Worm (Caenorhabditis elegans) whole organism, midembryonic: ENCODE data around the gene F21D12.2.

ENCODE experiments used
- T22C8.4 ChIP-seq: fragments of 200-800 bp; sonication (Bioruptor generic); IDR thresholded peaks from 2 replicates; pipeline ENCODE4 v1.3.6; 2022; ENCODE audit warnings: missing genetic modification characterization, missing compliant biosample characterization
- cog-1 ChIP-seq: sonication (generic microtip); optimal IDR thresholded peaks from 2 replicates; lab custom pipeline; 2016; ENCODE audit warnings: missing genetic modification characterization, missing compliant biosample characterization
- flt-1 ChIP-seq: fragments of 200-800 bp; sonication (Bioruptor generic); IDR thresholded peaks from 2 replicates; pipeline ENCODE4 v1.3.6; 2022; ENCODE audit warnings: missing genetic modification characterization, missing compliant biosample characterization
- med-1 ChIP-seq: sonication (generic microtip); optimal IDR thresholded peaks from 2 replicates; lab custom pipeline; 2017; ENCODE audit warnings: missing genetic modification characterization, mild to moderate bottlenecking, missing compliant biosample characterization, antibody characterized with exemption, missing genetic modification reagents; ENCODE audit not compliant: insufficient read depth
- ref-1 ChIP-seq: fragments of 200-800 bp; sonication (Bioruptor generic); conservative IDR thresholded peaks from 2 replicates; pipeline ENCODE4 v1.3.6; 2022; ENCODE audit warnings: missing genetic modification reagents, missing genetic modification characterization, missing compliant biosample characterization
- tab-1 ChIP-seq: fragments of 200-800 bp; sonication (Bioruptor generic); IDR thresholded peaks from 2 replicates; pipeline ENCODE4 v1.3.6; 2022; ENCODE audit warnings: missing genetic modification characterization, missing compliant biosample characterization
- ztf-29 ChIP-seq: fragments of 200-800 bp; sonication (Bioruptor generic); IDR thresholded peaks from 2 replicates; pipeline ENCODE4 v1.3.6; 2022; ENCODE audit warnings: missing genetic modification reagents, missing genetic modification characterization, missing compliant biosample characterization

ce11 chrII:7317468-7317867, at the start of gene F21D12.2:
- no peak for TF ChIP-seq T22C8.4 (GFP tag; lab: Robert Waterston, UW)
- no peak for TF ChIP-seq ztf-29
- no peak for TF ChIP-seq tab-1 (GFP tag; lab: Robert Waterston, UW)
- TF ChIP-seq med-1 (GFP tag; lab: Kevin White, UChicago): no peak
- no peak for TF ChIP-seq cog-1 (tag; lab: Kevin White, UChicago)
- TF ChIP-seq ref-1 (GFP tag; lab: Robert Waterston, UW): no peak
- no peak for TF ChIP-seq flt-1
